Worm (Caenorhabditis elegans) whole organism, dauer: ENCODE data around the gene F44B9.2.

ENCODE experiments used
- unc-62 ChIP-seq: sonication (generic microtip); optimal IDR thresholded peaks from 2 replicates; lab custom pipeline; 2017; ENCODE audit warnings: missing biosample characterization, missing genetic modification reagents, missing genetic modification characterization

The F44B9.2 gene

ce11 chrIII:8009769-8010168 lies 12.5 kb upstream of the F44B9.2 start, which contains the start of gene cit-1.1:
TSS of gene cit-1.1 (minus strand) at chrIII:8009821.
- no peak for TF ChIP-seq unc-62

DNA sequence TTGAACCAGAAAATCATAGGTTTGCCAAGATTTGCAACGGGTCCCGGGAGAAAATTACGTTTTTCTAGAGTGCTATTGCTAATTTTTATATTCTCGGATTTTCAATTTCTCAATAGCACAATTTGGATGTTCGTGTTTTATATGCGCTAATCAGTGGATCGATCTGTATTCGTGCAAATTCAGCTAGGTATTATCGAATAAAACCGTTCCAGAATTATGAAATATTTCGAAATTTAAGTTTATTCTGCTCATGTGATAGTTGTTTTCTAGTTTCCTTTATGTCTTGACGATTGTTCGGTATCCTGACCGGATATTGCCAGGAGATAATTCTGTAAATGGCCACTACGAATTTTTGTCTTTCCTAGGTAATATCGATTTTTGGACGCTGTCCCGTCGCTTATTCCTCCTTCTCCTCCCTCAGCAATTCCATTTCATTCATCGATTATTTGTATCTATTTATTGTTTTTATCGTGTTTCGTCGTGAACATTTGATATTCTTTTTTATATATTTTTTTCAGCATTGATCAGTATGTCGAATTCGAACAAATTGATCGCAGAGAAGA lies 11.9 kb upstream of the F44B9.2 start, which contains the start of gene cit-1.2:
Gene cit-1.2 (plus strand): TSS at position 513 of the 563 bp plus-strand sequence.
- TF ChIP-seq unc-62: no peak

DNA sequence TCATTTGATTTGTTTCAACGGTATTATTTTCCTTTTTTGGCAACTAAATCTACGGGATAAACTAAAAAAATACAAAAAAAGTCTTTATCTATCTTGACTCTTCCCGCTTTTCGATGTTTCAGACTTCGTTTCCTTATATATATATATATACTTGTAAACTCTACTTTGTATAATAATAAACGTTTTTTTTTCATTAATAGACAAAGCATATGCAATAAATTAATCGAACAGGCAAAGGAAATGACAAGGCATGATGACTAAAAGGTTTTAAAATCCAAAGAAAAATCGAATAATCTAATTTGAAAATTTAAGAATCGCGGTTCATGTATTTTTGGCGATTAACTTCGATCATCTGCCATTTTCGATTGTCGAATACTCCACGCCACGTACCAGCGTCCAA lies 8.7 kb upstream of the F44B9.2 start:
- no peak for TF ChIP-seq unc-62

DNA sequence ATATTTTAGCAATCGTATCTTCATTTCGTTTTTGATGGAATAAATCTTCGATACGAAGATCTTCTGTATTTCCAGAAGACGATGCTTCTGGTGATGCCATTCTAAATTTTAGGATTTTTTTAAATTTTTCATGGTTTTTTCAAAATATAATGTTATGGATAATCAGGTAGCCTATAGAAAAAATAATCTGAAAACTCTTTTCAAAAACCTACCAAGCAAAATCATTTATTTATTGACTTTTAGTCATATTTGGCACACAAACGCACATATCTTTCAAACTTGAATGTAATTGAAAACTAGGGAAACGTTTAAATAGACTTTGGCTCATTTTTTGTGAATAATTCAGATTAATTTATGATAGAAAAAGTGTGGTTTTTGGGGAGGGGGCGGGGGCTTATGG lies 5.8 kb upstream of the F44B9.2 start, which contains the start of gene F44B9.5:
Gene F44B9.5 (minus strand): TSS at position 101 of the 400 bp plus-strand sequence.
- TF ChIP-seq unc-62: no peak

DNA sequence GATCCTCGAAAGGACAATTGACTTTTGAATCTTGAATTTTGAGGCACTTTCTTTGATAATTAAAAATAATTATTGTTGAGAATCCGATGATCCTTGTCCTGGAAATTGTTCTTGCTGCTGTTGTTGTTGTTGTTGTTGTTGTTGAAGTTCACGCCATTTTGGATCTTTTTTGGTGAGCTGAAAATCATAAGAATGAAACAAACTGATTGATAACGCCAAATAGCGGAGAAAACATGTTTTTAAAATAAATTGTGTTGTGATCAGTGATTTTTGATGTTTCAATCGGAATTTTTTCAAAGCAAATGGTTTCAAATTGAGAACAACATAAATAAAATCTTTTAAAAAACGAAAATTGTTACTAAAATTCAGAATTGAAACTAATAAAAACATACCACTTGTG lies 5.2 kb upstream of the F44B9.2 start:
- TF ChIP-seq unc-62: no peak

- TF ChIP-seq unc-62: no peak
These were observed 1.4 kb upstream of the F44B9.2 start, which contains the start of gene lin-36 for ce11 chrIII:8020823-8021332. TSS of gene lin-36 (minus strand) at chrIII:8020873.

DNA sequence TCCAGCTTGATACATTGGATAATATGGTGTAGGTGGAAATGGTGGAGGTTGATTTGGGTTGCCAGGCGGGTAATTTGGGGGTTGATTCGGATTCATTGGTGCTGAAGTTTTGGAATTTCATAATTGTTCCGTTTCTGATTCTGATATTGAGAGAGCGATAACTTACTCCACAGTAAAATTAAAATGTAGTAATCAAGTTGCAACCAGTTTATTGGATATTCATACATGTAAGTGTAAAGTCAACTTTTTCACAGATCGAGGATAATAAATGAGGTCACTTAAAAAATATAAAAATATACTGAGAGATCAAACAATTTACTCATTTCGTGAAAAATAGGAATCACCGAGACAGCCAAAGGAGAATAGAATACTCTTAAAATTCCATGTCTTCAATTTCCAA lies 5.7 kb downstream of the F44B9.2 start, which contains the start of gene mdt-30:
Gene mdt-30 (minus strand): TSS at position 101 of the 400 bp plus-strand sequence.
- no peak for TF ChIP-seq unc-62

DNA sequence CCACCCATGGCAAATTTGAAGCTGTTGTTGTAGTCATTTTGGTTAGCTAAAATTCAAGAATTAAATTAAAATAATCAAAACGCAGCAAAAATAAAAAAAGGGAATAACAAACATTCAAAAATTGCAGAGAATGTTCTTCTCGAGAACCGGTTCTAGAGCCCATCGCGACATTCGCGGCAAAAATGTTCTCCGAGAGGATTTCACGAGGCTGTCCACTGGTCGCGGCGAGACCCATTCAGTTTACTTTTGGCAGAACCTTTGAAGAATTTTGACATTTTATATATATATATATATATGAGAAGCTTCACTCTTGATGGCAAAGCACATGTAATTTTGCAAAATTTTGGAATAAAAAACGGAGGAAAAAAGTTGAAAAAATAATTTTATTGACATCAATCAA lies 7.2 kb downstream of the F44B9.2 start, which contains the start of gene F44B9.8:
Gene F44B9.8 (minus strand): TSS at position 163 of the 400 bp plus-strand sequence.
- no peak for TF ChIP-seq unc-62

DNA sequence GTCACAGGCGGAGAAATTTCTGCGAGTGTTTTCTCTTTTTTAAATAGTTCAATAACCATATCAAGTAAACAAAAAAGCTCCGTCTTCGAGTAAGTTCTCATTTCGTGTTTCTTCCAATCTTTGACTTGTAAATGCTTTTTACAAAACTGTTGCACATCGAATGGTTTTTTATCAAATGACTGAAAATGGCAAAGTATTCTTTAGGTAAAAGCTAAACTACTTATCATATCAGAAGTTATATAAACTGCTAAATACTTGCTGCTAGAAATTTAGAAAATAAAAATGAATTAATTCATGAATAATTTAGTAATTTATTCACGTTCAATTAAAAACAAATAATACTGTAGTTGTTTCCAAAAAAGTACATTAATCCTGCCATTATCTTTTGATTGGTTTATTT lies 8.7 kb downstream of the F44B9.2 start, which contains the start of gene F44B9.9:
Gene F44B9.9 (minus strand): TSS at position 101 of the 400 bp plus-strand sequence.
- TF ChIP-seq unc-62: no peak

- no peak for TF ChIP-seq unc-62
These were observed 11.3 kb downstream of the F44B9.2 start, which contains the start of gene F44B9.10 for ce11 chrIII:8033534-8033933. TSS of gene F44B9.10 (minus strand) at chrIII:8033634.

DNA sequence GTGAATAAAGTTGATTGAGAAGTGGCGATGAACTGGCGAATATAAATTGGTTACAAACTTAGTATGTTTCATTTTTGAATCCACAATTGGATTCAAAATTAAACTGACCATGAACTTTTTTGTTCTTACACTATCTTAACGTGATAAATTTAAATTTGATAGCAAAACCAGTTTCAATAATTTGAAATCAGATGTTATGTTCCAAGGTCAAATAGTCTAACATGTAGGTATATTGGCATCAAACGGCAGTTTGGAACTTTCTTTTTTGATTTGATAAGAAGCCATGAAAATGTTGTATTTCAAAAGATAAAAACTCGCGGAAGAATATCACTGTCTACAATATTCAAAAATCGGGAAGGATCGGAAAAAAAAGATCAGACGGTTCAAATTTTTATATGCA lies 13.8 kb downstream of the F44B9.2 start:
- TF ChIP-seq unc-62: no peak

- TF ChIP-seq unc-62: no peak
These were observed 14.2 kb downstream of the F44B9.2 start for ce11 chrIII:8036497-8036896.

ce11 chrIII:8037941-8038340 lies 15.7 kb downstream of the F44B9.2 start, which contains the start of gene dpf-6:
TSS of gene dpf-6 (plus strand) at chrIII:8038241.
- no peak for TF ChIP-seq unc-62

DNA sequence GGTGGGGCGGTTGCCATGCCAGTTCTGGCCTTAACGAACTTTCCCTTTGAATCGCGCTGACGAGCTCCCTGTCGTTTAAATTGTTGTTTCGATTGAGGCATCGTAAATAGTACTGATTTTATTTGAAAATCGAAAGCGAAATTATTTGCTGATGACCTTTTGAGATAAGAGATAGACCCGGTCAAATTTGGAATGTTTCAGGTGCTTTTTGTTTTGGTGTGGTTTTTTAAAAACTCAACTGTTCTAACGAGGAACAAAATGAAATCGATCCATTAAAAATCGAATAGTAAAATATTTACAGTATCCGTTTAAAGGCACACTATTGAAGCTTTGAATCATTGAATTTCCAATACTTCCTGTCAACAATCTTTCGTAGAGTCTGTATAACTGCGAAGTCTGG lies 20.5 kb downstream of the F44B9.2 start, which contains the start of gene K12H4.6:
Gene K12H4.6 (minus strand): TSS at position 101 of the 400 bp plus-strand sequence.
- TF ChIP-seq unc-62: no peak

DNA sequence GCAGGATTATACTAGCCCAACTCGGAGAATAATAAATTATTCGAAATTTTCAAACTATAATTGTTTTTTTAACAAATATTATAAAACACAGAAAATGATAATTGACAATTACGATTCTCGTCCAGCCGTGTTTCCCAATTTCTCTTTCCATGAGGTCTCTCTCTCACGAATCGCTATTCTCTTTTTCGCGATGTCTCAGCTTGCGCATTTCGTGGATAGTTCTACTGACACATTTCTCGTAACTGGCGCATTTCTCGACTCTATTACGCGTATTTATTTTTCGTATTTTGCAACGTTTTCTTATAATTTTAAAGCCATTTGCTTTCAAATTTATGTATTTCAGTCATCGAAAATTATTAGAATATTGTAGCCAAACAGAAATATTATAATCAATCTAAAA lies 21.5 kb downstream of the F44B9.2 start:
- no peak for TF ChIP-seq unc-62

- TF ChIP-seq unc-62: no peak
These were observed 21.9 kb downstream of the F44B9.2 start, which contains the start of gene K12H4.5 for ce11 chrIII:8044187-8044586. TSS of gene K12H4.5 (plus strand) at chrIII:8044487.

DNA sequence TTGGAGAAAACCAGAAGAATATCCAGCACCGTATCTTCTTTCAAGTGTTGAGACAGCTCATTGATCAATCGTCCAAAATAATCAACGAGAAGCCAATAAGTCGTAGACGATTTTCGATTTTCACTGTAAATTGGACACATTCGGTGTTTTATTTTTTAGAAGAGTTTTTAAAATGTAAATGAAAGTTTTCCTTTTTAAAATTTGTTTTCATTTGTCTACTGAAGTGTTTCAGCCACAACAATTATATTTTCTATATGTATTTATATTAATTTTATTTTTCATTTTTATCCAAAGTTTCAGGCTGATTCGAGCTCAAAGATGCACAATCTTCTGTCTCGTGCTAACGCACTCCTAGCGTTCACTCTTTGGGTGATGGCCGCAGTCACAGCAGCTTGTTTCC lies 22.5 kb downstream of the F44B9.2 start, which contains the start of gene spcs-3:
Gene spcs-3 (plus strand): TSS at position 301 of the 400 bp plus-strand sequence.
- no peak for TF ChIP-seq unc-62

DNA sequence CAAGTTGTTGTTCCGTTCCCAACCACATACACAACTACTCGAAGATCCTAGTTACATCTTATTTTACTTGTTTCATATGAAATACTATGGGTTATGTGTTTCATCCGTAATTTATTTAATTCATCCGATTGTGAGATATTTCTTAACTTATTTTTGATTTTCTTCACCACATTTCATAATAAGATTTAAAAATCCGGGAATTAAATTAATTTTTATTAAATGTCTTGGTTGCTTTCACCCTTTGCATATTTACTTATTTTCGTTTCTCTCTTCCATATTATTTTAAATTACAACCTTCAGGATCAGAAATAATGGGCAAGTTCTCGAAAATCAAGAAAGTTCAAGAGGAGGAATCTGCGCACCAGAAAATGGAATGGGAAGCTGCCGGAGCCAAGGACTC lies 23.5 kb downstream of the F44B9.2 start, which contains the start of gene K12H4.3:
Gene K12H4.3 (plus strand): TSS at position 301 of the 400 bp plus-strand sequence.
- TF ChIP-seq unc-62: no peak
